Worm (Caenorhabditis elegans) whole organism, L2 larva: ENCODE measurements around the gene F33C8.4.

Source experiments
- R02D3.7 ChIP-seq: fragments of 150-350 bp; optimal IDR thresholded peaks from 2 replicates; lab custom pipeline; 2014; ENCODE audit warnings: missing biosample characterization, missing genetic modification characterization
- egl-27 ChIP-seq: sonication (generic microtip); optimal IDR thresholded peaks from 3 replicates; lab custom pipeline; 2017; ENCODE audit warnings: missing biosample characterization, missing genetic modification reagents, missing genetic modification characterization
- lin-13 ChIP-seq: fragments of 150-350 bp; optimal IDR thresholded peaks from 2 replicates; lab custom pipeline; 2014; ENCODE audit warnings: missing biosample characterization, missing genetic modification reagents, missing genetic modification characterization
- peb-1 ChIP-seq: fragments of 150-350 bp; optimal IDR thresholded peaks from 2 replicates; lab custom pipeline; 2014; ENCODE audit warnings: missing biosample characterization, missing genetic modification characterization

- TF ChIP-seq R02D3.7 (tag; lab: Kevin White, UChicago) (no peak), egl-27 (tag; lab: Kevin White, UChicago) (no peak), peb-1 (no peak), lin-13 (GFP tag; lab: Kevin White, UChicago) (no peak)
These were observed 5.5 kb downstream of the F33C8.4 start for ce11 chrX:14737623-14738022.
